Worm (Caenorhabditis elegans) whole organism, L2 larva: Measurements from ENCODE around the gene R07C3.3.
A peak's percentile ranks its signal among the peaks of the same experiment; 100 is the strongest.

Experiments
- C34F6.9 ChIP-seq: fragments of 150-350 bp; optimal IDR thresholded peaks from 2 replicates; lab custom pipeline; 2014; ENCODE audit warnings: missing biosample characterization, missing genetic modification characterization
- R02D3.7 ChIP-seq: fragments of 150-350 bp; optimal IDR thresholded peaks from 2 replicates; lab custom pipeline; 2014; ENCODE audit warnings: missing biosample characterization, missing genetic modification characterization
- Y55F3AM.14 ChIP-seq: fragments of 200-800 bp; sonication (Bioruptor generic); optimal IDR thresholded peaks from 2 replicates; lab custom pipeline; 2018; ENCODE audit warnings: mild to moderate bottlenecking, missing genetic modification characterization, missing compliant biosample characterization
- ZK546.5 ChIP-seq: sonication (generic microtip); optimal IDR thresholded peaks from 2 replicates; lab custom pipeline; 2017; ENCODE audit warnings: missing biosample characterization, missing genetic modification characterization
- alr-1 ChIP-seq: fragments of 150-350 bp; optimal IDR thresholded peaks from 2 replicates; lab custom pipeline; 2014; ENCODE audit warnings: missing biosample characterization, missing genetic modification characterization
- aly-2 ChIP-seq: fragments of 150-350 bp; optimal IDR thresholded peaks from 2 replicates; lab custom pipeline; 2014; ENCODE audit warnings: missing biosample characterization, missing genetic modification characterization
- blmp-1 ChIP-seq: sonication (generic microtip); optimal IDR thresholded peaks from 2 replicates; lab custom pipeline; 2017; ENCODE audit warnings: missing genetic modification characterization, mild to moderate bottlenecking, missing compliant biosample characterization, antibody characterized with exemption, moderate library complexity; ENCODE audit not compliant: insufficient read depth
- ceh-82 ChIP-seq: fragments of 150-350 bp; optimal IDR thresholded peaks from 2 replicates; lab custom pipeline; 2014; ENCODE audit warnings: missing biosample characterization, missing genetic modification characterization
- crh-2 ChIP-seq: sonication (generic microtip); optimal IDR thresholded peaks from 2 replicates; lab custom pipeline; 2017; ENCODE audit warnings: missing biosample characterization, missing genetic modification characterization
- dmd-4 ChIP-seq: sonication (generic microtip); optimal IDR thresholded peaks from 2 replicates; lab custom pipeline; 2017; ENCODE audit warnings: missing biosample characterization, missing genetic modification characterization
- egl-27 ChIP-seq: sonication (generic microtip); optimal IDR thresholded peaks from 3 replicates; lab custom pipeline; 2017; ENCODE audit warnings: missing biosample characterization, missing genetic modification reagents, missing genetic modification characterization
- elt-1 ChIP-seq: fragments of 150-350 bp; optimal IDR thresholded peaks from 2 replicates; lab custom pipeline; 2014; ENCODE audit warnings: missing biosample characterization, missing genetic modification characterization
- elt-3 ChIP-seq: sonication (generic microtip); optimal IDR thresholded peaks from 2 replicates; lab custom pipeline; 2017; ENCODE audit warnings: missing biosample characterization, missing genetic modification characterization
- fos-1 ChIP-seq: fragments of 150-350 bp; optimal IDR thresholded peaks from 2 replicates; lab custom pipeline; 2014; ENCODE audit warnings: missing biosample characterization, missing genetic modification characterization
- gmeb-1 ChIP-seq: fragments of 150-350 bp; optimal IDR thresholded peaks from 2 replicates; lab custom pipeline; 2014; ENCODE audit warnings: missing biosample characterization, missing genetic modification characterization
- lin-13 ChIP-seq: fragments of 150-350 bp; optimal IDR thresholded peaks from 2 replicates; lab custom pipeline; 2014; ENCODE audit warnings: missing biosample characterization, missing genetic modification reagents, missing genetic modification characterization
- lin-39 ChIP-seq: fragments of 150-350 bp; optimal IDR thresholded peaks from 2 replicates; lab custom pipeline; 2014; ENCODE audit warnings: missing biosample characterization, missing genetic modification reagents, missing genetic modification characterization
- lsy-2 ChIP-seq, 2 experiments: fragments of 150-350 bp in 1 of 2; sonication (generic microtip) in 1 of 2; optimal IDR thresholded peaks; 2 replicates each; lab custom pipeline; 2014 to 2017; ENCODE audit warnings: missing biosample characterization in 2 of 2, missing genetic modification characterization in 2 of 2
- mbf-1 ChIP-seq: sonication (generic microtip); optimal IDR thresholded peaks from 2 replicates; lab custom pipeline; 2017; ENCODE audit warnings: missing biosample characterization, missing genetic modification characterization
- mdl-1 ChIP-seq, 2 experiments: fragments of 150-350 bp in 1 of 2; sonication (generic microtip) in 1 of 2; optimal IDR thresholded peaks; 2 replicates each; lab custom pipeline; 2017; ENCODE audit warnings: missing biosample characterization in 2 of 2, missing genetic modification characterization in 2 of 2
- nhr-10 ChIP-seq: sonication (generic microtip); optimal IDR thresholded peaks from 2 replicates; lab custom pipeline; 2017; ENCODE audit warnings: missing biosample characterization, missing genetic modification characterization
- nhr-23 ChIP-seq: fragments of 150-350 bp; optimal IDR thresholded peaks from 2 replicates; lab custom pipeline; 2014; ENCODE audit warnings: missing biosample characterization, missing genetic modification reagents, missing genetic modification characterization
- nhr-25 ChIP-seq: fragments of 150-350 bp; sonication (generic microtip); optimal IDR thresholded peaks from 3 replicates; lab custom pipeline; 2014; ENCODE audit warnings: missing biosample characterization, missing genetic modification characterization
- nhr-6 ChIP-seq: fragments of 150-350 bp; optimal IDR thresholded peaks from 2 replicates; lab custom pipeline; 2014; ENCODE audit warnings: missing biosample characterization, missing genetic modification characterization
- nhr-77 ChIP-seq: fragments of 150-350 bp; optimal IDR thresholded peaks from 2 replicates; lab custom pipeline; 2014; ENCODE audit warnings: missing biosample characterization, missing genetic modification characterization
- peb-1 ChIP-seq: fragments of 150-350 bp; optimal IDR thresholded peaks from 2 replicates; lab custom pipeline; 2014; ENCODE audit warnings: missing biosample characterization, missing genetic modification characterization
- sem-4 ChIP-seq: fragments of 150-350 bp; optimal IDR thresholded peaks from 2 replicates; lab custom pipeline; 2014; ENCODE audit warnings: missing biosample characterization, missing genetic modification reagents, missing genetic modification characterization
- skn-1 ChIP-seq: sonication (generic microtip); optimal IDR thresholded peaks from 2 replicates; lab custom pipeline; 2017; ENCODE audit warnings: missing biosample characterization, missing genetic modification characterization
- sma-3 ChIP-seq: sonication (generic microtip); optimal IDR thresholded peaks from 2 replicates; lab custom pipeline; 2016; ENCODE audit warnings: missing genetic modification reagents, missing genetic modification characterization, missing compliant biosample characterization
- sma-9 ChIP-seq, 2 experiments: fragments of 150-350 bp in 1 of 2; sonication (generic microtip) in 1 of 2; optimal IDR thresholded peaks; 2 replicates each; lab custom pipeline; 2014 to 2016; ENCODE audit warnings: missing genetic modification characterization in 2 of 2, mild to moderate bottlenecking in 1 of 2, missing biosample characterization in 1 of 2, missing compliant biosample characterization in 1 of 2, missing genetic modification reagents in 1 of 2, moderate library complexity in 1 of 2
- snpc-4 ChIP-seq: fragments of 150-350 bp; optimal IDR thresholded peaks from 2 replicates; lab custom pipeline; 2014; ENCODE audit warnings: missing biosample characterization, missing genetic modification characterization
- unc-39 ChIP-seq: fragments of 150-350 bp; optimal IDR thresholded peaks from 2 replicates; lab custom pipeline; 2014; ENCODE audit warnings: missing biosample characterization, missing genetic modification characterization
- unc-55 ChIP-seq: fragments of 150-350 bp; sonication (generic microtip); optimal IDR thresholded peaks from 3 replicates; lab custom pipeline; 2014; ENCODE audit warnings: missing biosample characterization, missing genetic modification reagents, missing genetic modification characterization
- ztf-11 ChIP-seq: sonication (generic microtip); optimal IDR thresholded peaks from 2 replicates; lab custom pipeline; 2017; ENCODE audit warnings: missing biosample characterization, missing genetic modification characterization

R07C3.3 gene

DNA sequence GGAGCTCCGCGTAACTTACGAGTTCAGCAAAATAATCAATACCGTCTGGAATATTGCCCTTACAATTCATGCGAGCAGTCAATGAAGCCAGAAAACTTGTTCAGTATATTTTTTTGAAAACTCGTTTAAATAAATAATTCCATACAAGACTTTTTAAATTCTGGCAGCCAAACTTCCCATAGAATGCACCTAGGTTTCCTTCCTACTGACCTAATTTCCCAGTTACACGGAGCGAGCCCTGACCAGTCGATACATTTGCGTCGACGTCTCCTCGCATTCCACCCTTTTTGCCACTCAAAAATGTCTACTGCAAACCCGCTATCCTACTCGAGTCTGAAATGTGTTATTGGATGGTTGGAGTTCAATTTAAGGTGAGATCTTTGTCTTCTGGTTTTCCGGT lies 21.3 kb upstream of the R07C3.3 start, which contains the start of gene fbxc-30:
TSS of gene fbxc-30 (plus strand) at position 301 of the 400 bp plus-strand sequence.
- TF ChIP-seq nhr-6 (tag; lab: Kevin White, UChicago) (no peak), sma-3 (no peak), skn-1 (tag; lab: Kevin White, UChicago) (no peak), mbf-1 (tag; lab: Kevin White, UChicago) (no peak), blmp-1 (tag; lab: Kevin White, UChicago) (no peak), nhr-10 (tag; lab: Kevin White, UChicago) (no peak), mdl-1 (tag; optimal IDR thresholded peaks at IDR 0.05; lab: Kevin White, UChicago) (no peak), ZK546.5 (no peak), snpc-4 (tag; lab: Kevin White, UChicago) (no peak), ztf-11 (tag; lab: Kevin White, UChicago) (no peak), R02D3.7 (no peak), alr-1 (tag; lab: Kevin White, UChicago) (no peak), nhr-23 (no peak), lin-13 (GFP tag; lab: Kevin White, UChicago) (no peak), aly-2 (no peak), lsy-2 (tag; optimal IDR thresholded peaks at IDR 0.05; lab: Kevin White, UChicago) (no peak)

- TF ChIP-seq lin-39 (tag; lab: Kevin White, UChicago) = no peak
- no peak for TF ChIP-seq unc-55 (GFP tag; lab: Kevin White, UChicago)
- no peak for TF ChIP-seq ceh-82 (tag; lab: Kevin White, UChicago)
- TF ChIP-seq lsy-2 (tag; optimal IDR thresholded peaks at IDR 0.05; lab: Kevin White, UChicago) = no peak
- no peak for TF ChIP-seq sma-9 (GFP tag; optimal IDR thresholded peaks at IDR 0.05; lab: Kevin White, UChicago)
- no peak for TF ChIP-seq sma-9 (tag; optimal IDR thresholded peaks at IDR 0.05; lab: Kevin White, UChicago)
- no peak for TF ChIP-seq ZK546.5
- TF ChIP-seq C34F6.9 (tag; lab: Kevin White, UChicago) = no peak
- TF ChIP-seq mbf-1 (tag; lab: Kevin White, UChicago) = no peak
- no peak for TF ChIP-seq dmd-4 (tag; lab: Kevin White, UChicago)
- TF ChIP-seq nhr-77 (tag; lab: Kevin White, UChicago) = no peak
- no peak for TF ChIP-seq sem-4 (tag; lab: Kevin White, UChicago)
Observed at ce11 chrII:920326-920725, 18.3 kb upstream of the R07C3.3 start.

DNA sequence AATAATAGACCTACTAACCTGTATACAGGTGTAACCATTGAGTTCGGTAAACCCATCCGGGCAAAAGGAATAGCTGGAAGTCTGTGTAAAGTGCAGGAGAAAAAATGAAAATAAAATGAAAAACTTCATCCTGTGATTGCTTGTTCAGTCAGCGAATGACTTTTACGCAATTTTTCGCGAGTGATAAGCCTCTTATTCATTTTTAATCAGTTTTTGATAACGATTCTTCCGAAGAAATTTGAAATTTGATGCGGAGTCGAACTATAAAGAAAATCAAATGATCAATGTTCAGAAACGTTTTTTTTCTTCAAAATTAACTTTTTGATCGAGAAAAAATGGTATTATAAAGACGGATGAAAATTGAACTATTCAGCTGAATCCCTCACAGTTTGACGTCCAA lies 15.9 kb upstream of the R07C3.3 start:
- TF ChIP-seq fos-1 (tag; lab: Kevin White, UChicago) (peak; percentile 84), nhr-23 (no peak)

DNA sequence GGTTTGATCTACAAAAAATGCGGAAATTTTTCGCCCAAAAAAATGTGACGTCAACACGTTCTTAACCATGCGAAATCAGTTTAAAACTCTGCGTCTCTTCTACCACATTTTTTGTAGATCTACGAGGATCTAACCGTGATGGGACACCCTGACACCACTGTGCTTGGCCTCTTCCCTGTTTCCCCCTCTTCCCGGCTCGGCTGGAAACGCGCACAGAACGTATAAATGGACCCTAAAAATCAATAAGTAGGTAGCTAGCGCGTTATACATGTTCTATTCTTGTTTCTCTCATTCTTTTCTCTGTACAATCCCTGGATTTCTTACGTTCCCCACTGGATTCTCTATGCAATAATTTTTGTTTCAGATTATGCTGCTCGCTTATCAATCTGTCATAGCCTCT lies 15.1 kb upstream of the R07C3.3 start, which contains the start of gene fbxc-28:
TSS of gene fbxc-28 (plus strand) at position 301 of the 400 bp plus-strand sequence.
- TF ChIP-seq gmeb-1 (tag; lab: Kevin White, UChicago) (no peak), elt-3 (tag; lab: Kevin White, UChicago) (no peak), ZK546.5 (no peak), egl-27 (no peak), R02D3.7 (no peak), nhr-77 (tag; lab: Kevin White, UChicago) (no peak), Y55F3AM.14 (GFP tag; lab: Kevin White, UChicago) (no peak), ztf-11 (tag; lab: Kevin White, UChicago) (no peak), crh-2 (tag; lab: Kevin White, UChicago) (no peak), unc-39 (tag; lab: Kevin White, UChicago) (no peak), ceh-82 (tag; lab: Kevin White, UChicago) (no peak), alr-1 (tag; lab: Kevin White, UChicago) (no peak)
- TF ChIP-seq, all 48 proteins: peak for 0

DNA sequence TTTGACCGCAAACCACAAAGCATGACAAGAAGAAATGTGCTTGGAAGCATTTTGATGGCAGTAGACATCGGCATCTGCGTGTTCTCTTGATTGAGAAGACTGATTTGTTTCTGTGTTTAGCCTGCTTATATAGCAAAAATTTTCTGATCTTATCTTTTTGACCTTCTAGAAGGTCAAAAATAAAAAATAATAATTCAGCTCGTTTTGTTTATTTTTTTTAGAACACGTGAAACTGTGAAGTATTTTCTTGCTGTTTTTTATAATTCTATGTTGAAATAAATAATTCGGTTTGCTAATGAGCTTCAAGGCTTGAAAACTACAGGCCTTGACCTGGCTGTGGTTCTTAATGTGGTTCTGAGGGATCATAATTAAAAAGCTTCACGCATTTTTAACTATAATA lies 11.3 kb upstream of the R07C3.3 start, which contains the start of gene R07C3.13:
TSS of gene R07C3.13 (minus strand) at position 101 of the 400 bp plus-strand sequence.
- no peak for TF ChIP-seq Y55F3AM.14 (GFP tag; lab: Kevin White, UChicago)
- TF ChIP-seq elt-1 (tag; lab: Kevin White, UChicago) = no peak
- TF ChIP-seq alr-1 (tag; lab: Kevin White, UChicago) = no peak
- no peak for TF ChIP-seq egl-27
- TF ChIP-seq crh-2 (tag; lab: Kevin White, UChicago) = no peak
- no peak for TF ChIP-seq peb-1 (tag; lab: Kevin White, UChicago)
- no peak for TF ChIP-seq nhr-25 (tag; lab: Kevin White, UChicago)
- no peak for TF ChIP-seq mbf-1 (tag; lab: Kevin White, UChicago)
